Fruit fly (Drosophila melanogaster): ENCODE measurements around the gene Mi-2.

The Mi-2 gene

DNA sequence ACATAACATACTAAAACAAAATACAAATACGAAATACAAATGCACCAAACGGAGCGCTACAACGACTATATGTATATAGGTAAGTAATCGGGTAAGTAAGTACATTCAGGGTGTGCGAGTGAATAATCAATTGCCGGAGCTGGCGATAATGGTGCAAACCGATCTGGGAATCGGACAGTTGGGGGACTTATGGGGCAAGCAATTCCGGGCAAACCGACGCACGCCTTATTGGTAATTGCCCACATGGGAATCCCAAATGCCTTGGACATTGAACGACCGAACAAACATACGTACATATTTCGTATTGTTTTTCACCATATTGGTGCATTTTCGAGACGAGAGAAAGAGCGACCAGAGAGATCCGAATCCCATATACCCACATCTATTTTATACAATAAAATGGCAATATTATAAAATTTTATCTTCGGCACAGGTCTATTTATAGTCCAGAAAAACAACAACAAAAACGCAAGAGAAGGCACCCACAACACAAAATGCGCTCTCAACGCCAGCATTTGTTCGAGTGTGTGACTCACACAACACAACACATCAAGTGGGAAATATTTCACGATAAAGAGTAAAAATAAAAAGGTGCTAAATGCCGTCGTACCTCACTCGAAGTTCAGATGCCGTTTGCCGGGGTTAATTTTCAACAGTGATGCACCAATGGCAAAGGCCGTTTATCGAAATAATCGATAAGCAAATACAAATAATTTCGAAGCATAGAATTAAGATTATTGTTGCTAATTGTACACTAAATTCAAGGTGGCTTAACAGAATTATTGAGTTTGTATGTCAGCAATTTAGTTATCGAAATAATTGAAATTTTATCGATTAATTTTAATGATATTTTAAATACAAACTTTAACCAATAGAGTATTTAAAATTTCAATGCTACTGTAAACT is 9.6 kb downstream of the Mi-2 start:
- TF ChIP-seq woc (GFP tag; optimal IDR thresholded peaks at IDR 0.05), result no peak
- no peak for TF ChIP-seq OdsH (GFP tag; optimal IDR thresholded peaks at IDR 0.05)
- peak; percentile 31 for TF ChIP-seq Hnf4 (GFP tag; optimal IDR thresholded peaks at IDR 0.05)
- TF ChIP-seq Mio (GFP tag; optimal IDR thresholded peaks at IDR 0.05), result no peak
- peak; percentile 57 for TF ChIP-seq h (GFP tag; optimal IDR thresholded peaks at IDR 0.05)
- no peak for TF ChIP-seq psq (GFP tag; optimal IDR thresholded peaks at IDR 0.05)
- no peak for TF ChIP-seq CG9705 (GFP tag; optimal IDR thresholded peaks at IDR 0.05)
- no peak for TF ChIP-seq CG32264 (GFP tag; optimal IDR thresholded peaks at IDR 0.05)
- TF ChIP-seq CrebA (GFP tag; optimal IDR thresholded peaks at IDR 0.05; ENCODE audit: borderline replicate concordance), result no peak
- no peak for TF ChIP-seq dmrt93B (GFP tag; optimal IDR thresholded peaks at IDR 0.05)
- no peak for TF ChIP-seq pan (optimal IDR thresholded peaks at IDR 0.05)
- no peak for TF ChIP-seq br (GFP tag; optimal IDR thresholded peaks at IDR 0.05)
- no peak for TF ChIP-seq HLH106 (tag; optimal IDR thresholded peaks at IDR 0.05)
- no peak for TF ChIP-seq GATAd (GFP tag; optimal IDR thresholded peaks at IDR 0.05)
- no peak for TF ChIP-seq Hr78 (GFP tag; optimal IDR thresholded peaks at IDR 0.05)
- TF ChIP-seq dl (GFP tag; optimal IDR thresholded peaks at IDR 0.05; ENCODE audit: insufficient read depth in 1 of 2, partially characterized antibody in 2 of 2), result peak in 1 of 2 experiments; percentile 8
- no peak for TF ChIP-seq Abd-B (GFP tag; optimal IDR thresholded peaks at IDR 0.05)
- no peak for TF ChIP-seq sage (GFP tag; optimal IDR thresholded peaks at IDR 0.05)
- TF ChIP-seq sv (GFP tag; optimal IDR thresholded peaks at IDR 0.05), result no peak
- no peak for TF ChIP-seq tai (GFP tag; optimal IDR thresholded peaks at IDR 0.05)
- no peak for TF ChIP-seq lola (GFP tag; optimal IDR thresholded peaks at IDR 0.05)
- no peak for TF ChIP-seq Dfd (GFP tag; optimal IDR thresholded peaks at IDR 0.05)
- no peak for TF ChIP-seq brk (GFP tag; optimal IDR thresholded peaks at IDR 0.05)
- TF ChIP-seq foxo (GFP tag; optimal IDR thresholded peaks at IDR 0.05), result peak in 1 of 2 experiments; percentile 35
- TF ChIP-seq jim (GFP tag; optimal IDR thresholded peaks at IDR 0.05), result no peak
- TF ChIP-seq Myc (optimal IDR thresholded peaks at IDR 0.05), result no peak
- no peak for TF ChIP-seq Hr83 (GFP tag; optimal IDR thresholded peaks at IDR 0.05; ENCODE audit: poor library complexity, severe bottlenecking)
- no peak for TF ChIP-seq Jra (GFP tag; optimal IDR thresholded peaks at IDR 0.05)
- peak; percentile 41 for TF ChIP-seq Rel (GFP tag; optimal IDR thresholded peaks at IDR 0.05)
- peak; percentile 100 for TF ChIP-seq Rel (tag; optimal IDR thresholded peaks at IDR 0.05)
- TF ChIP-seq ey (GFP tag; optimal IDR thresholded peaks at IDR 0.05), result peak; percentile 19
- TF ChIP-seq fru (GFP tag; optimal IDR thresholded peaks at IDR 0.05), result no peak
- no peak for TF ChIP-seq Dif (GFP tag; optimal IDR thresholded peaks at IDR 0.05; ENCODE audit: partially characterized antibody)
- peak; percentile 7 for TF ChIP-seq rgr (GFP tag; optimal IDR thresholded peaks at IDR 0.05)
- no peak for TF ChIP-seq usp (GFP tag; optimal IDR thresholded peaks at IDR 0.05)
- TF ChIP-seq N (GFP tag; optimal IDR thresholded peaks at IDR 0.05), result no peak
- TF ChIP-seq dsf (GFP tag; optimal IDR thresholded peaks at IDR 0.05; ENCODE audit: borderline replicate concordance), result no peak
- TF ChIP-seq Sp1 (GFP tag; optimal IDR thresholded peaks at IDR 0.05), result no peak
- no peak for TF ChIP-seq Vsx2 (GFP tag; optimal IDR thresholded peaks at IDR 0.05; ENCODE audit: partially characterized antibody)

DNA sequence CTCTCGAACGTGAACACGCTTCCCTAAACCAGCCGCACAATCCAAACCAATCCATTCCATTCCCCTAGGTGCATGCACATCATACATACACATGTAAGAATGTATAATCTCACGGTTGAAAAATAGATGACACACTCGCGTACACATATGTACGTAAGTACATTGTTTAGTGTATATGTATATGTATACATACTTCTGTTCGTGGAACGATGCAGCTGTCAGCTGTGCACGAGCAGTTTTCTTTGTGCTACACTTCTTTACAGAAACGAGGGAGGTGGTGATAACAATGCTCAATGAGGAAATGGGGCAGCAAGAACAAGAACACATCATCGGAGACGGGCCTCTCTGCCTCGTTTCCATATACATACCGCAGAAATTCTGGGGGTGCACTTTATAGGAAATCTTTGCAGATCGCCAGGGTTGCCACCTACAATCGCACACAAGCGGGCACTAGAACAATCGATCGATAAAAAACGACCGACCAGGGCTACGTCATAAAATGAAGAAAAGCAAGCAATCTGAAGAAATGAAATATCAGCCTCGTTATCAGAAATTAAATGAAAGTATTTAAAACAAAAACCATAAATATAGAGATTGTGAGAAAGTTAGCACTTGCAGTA is 10.6 kb downstream of the Mi-2 start:
- no peak for TF ChIP-seq usp (GFP tag; optimal IDR thresholded peaks at IDR 0.05)
- peak; percentile 15 for TF ChIP-seq Jra (GFP tag; optimal IDR thresholded peaks at IDR 0.05)
- no peak for TF ChIP-seq CG9705 (GFP tag; optimal IDR thresholded peaks at IDR 0.05)
- TF ChIP-seq h (GFP tag; optimal IDR thresholded peaks at IDR 0.05), result peak; percentile 28
- TF ChIP-seq CrebA (GFP tag; optimal IDR thresholded peaks at IDR 0.05; ENCODE audit: borderline replicate concordance), result peak; percentile 63
- TF ChIP-seq tai (GFP tag; optimal IDR thresholded peaks at IDR 0.05), result peak; percentile 30
- no peak for TF ChIP-seq Rel (GFP tag; optimal IDR thresholded peaks at IDR 0.05)
- TF ChIP-seq Rel (tag; optimal IDR thresholded peaks at IDR 0.05), result peak; percentile 86

All from whole organism, wandering third instar larva.